Worm (Caenorhabditis elegans) whole organism, L1 larva: ENCODE results near the gene F21D5.5.

Experiments
- C16A3.4 ChIP-seq: fragments of 150-350 bp; optimal IDR thresholded peaks from 2 replicates; lab custom pipeline; 2014; ENCODE audit warnings: missing biosample characterization, missing genetic modification characterization
- C34B4.2 ChIP-seq: sonication (generic microtip); optimal IDR thresholded peaks from 2 replicates; lab custom pipeline; 2017; ENCODE audit warnings: mild to moderate bottlenecking, missing genetic modification characterization, missing compliant biosample characterization
- aha-1 ChIP-seq: fragments of 150-350 bp; optimal IDR thresholded peaks from 2 replicates; lab custom pipeline; 2014; ENCODE audit warnings: missing biosample characterization, missing genetic modification characterization
- ceh-63 ChIP-seq: fragments of 200-800 bp; sonication (Bioruptor generic); optimal IDR thresholded peaks from 2 replicates; lab custom pipeline; 2018; ENCODE audit warnings: mild to moderate bottlenecking, missing genetic modification characterization, missing compliant biosample characterization
- ceh-8 ChIP-seq: fragments of 200-800 bp; sonication (Bioruptor generic); optimal IDR thresholded peaks from 2 replicates; lab custom pipeline; 2018; ENCODE audit warnings: mild to moderate bottlenecking, missing genetic modification characterization, moderate library complexity, missing compliant biosample characterization
- ceh-82 ChIP-seq, 3 experiments: fragments of 150-350 bp in 1 of 3; sonication (generic microtip) in 2 of 3; optimal IDR thresholded peaks; 2 replicates each; lab custom pipeline; 2014 to 2017; ENCODE audit warnings: missing biosample characterization in 3 of 3, missing genetic modification characterization in 3 of 3
- dsc-1 ChIP-seq: sonication (generic microtip); optimal IDR thresholded peaks from 2 replicates; lab custom pipeline; 2016; ENCODE audit warnings: mild to moderate bottlenecking, missing genetic modification characterization, missing compliant biosample characterization
- efl-1 ChIP-seq, 4 experiments: fragments of 150-350 bp; optimal IDR thresholded peaks in 3 of 4; peaks in 1 of 4; 1 replicate in 1 of 4; 2 replicates in 3 of 4; lab custom pipeline; 2014; ENCODE audit warnings: missing biosample characterization in 2 of 4, missing genetic modification characterization in 2 of 4, missing genetic modification reagents in 2 of 4
- elt-2 ChIP-seq: sonication (generic microtip); optimal IDR thresholded peaks from 2 replicates; lab custom pipeline; 2016; ENCODE audit warnings: missing genetic modification characterization, mild to moderate bottlenecking, inconsistent platforms, missing compliant biosample characterization, missing genetic modification reagents
- elt-3 ChIP-seq, 6 experiments: fragments of 150-350 bp in 1 of 6; sonication (generic microtip); optimal IDR thresholded peaks; 2 replicates each; lab custom pipeline; 2017 to 2018; ENCODE audit warnings: missing biosample characterization in 6 of 6, missing genetic modification characterization in 6 of 6, inconsistent platforms in 1 of 6
- fkh-10 ChIP-seq: sonication (generic microtip); optimal IDR thresholded peaks from 2 replicates; lab custom pipeline; 2017; ENCODE audit warnings: missing biosample characterization, missing genetic modification reagents, missing genetic modification characterization
- hpl-2 ChIP-seq: fragments of 150-350 bp; optimal IDR thresholded peaks from 2 replicates; lab custom pipeline; 2014; ENCODE audit warnings: missing biosample characterization, missing genetic modification reagents, missing genetic modification characterization
- irx-1 ChIP-seq: sonication (generic microtip); optimal IDR thresholded peaks from 2 replicates; lab custom pipeline; 2016; ENCODE audit warnings: missing genetic modification characterization, missing compliant biosample characterization
- isw-1 ChIP-seq: fragments of 200-800 bp; sonication (Bioruptor generic); IDR thresholded peaks from 2 replicates; pipeline ENCODE4 v1.3.6; 2022; ENCODE audit warnings: missing genetic modification characterization, missing compliant biosample characterization
- jun-1 ChIP-seq: fragments of 150-350 bp; optimal IDR thresholded peaks from 2 replicates; lab custom pipeline; 2014; ENCODE audit warnings: missing biosample characterization, missing genetic modification reagents, missing genetic modification characterization
- lin-13 ChIP-seq: fragments of 150-350 bp; optimal IDR thresholded peaks from 2 replicates; lab custom pipeline; 2014; ENCODE audit warnings: missing biosample characterization, missing genetic modification reagents, missing genetic modification characterization
- lin-14 ChIP-seq: fragments of 200-800 bp; sonication (Bioruptor generic); optimal IDR thresholded peaks from 2 replicates; lab custom pipeline; 2018; ENCODE audit warnings: mild to moderate bottlenecking, missing genetic modification characterization, moderate library complexity, missing compliant biosample characterization
- lin-15B ChIP-seq: fragments of 150-350 bp; sonication (generic microtip); optimal IDR thresholded peaks from 3 replicates; lab custom pipeline; 2014; ENCODE audit warnings: missing biosample characterization, missing genetic modification characterization
- lin-39 ChIP-seq: fragments of 150-350 bp; optimal IDR thresholded peaks from 2 replicates; lab custom pipeline; 2014; ENCODE audit warnings: missing biosample characterization, missing genetic modification reagents, missing genetic modification characterization
- mdl-1 ChIP-seq, 2 experiments: fragments of 150-350 bp; optimal IDR thresholded peaks; 2 replicates each; lab custom pipeline; 2014 to 2017; ENCODE audit warnings: missing biosample characterization in 2 of 2, missing genetic modification characterization in 2 of 2, inconsistent platforms in 1 of 2
- mep-1 ChIP-seq: fragments of 150-350 bp; optimal IDR thresholded peaks from 2 replicates; lab custom pipeline; 2014; ENCODE audit warnings: missing biosample characterization, missing genetic modification characterization
- nhr-12 ChIP-seq: sonication (generic microtip); optimal IDR thresholded peaks from 2 replicates; lab custom pipeline; 2017; ENCODE audit warnings: missing biosample characterization, missing genetic modification characterization
- nhr-19 ChIP-seq: fragments of 200-800 bp; sonication (Bioruptor generic); conservative IDR thresholded peaks from 2 replicates; pipeline ENCODE4 v1.3.6; 2022; ENCODE audit warnings: missing genetic modification characterization, missing compliant biosample characterization
- nhr-237 ChIP-seq: fragments of 150-350 bp; optimal IDR thresholded peaks from 2 replicates; lab custom pipeline; 2014; ENCODE audit warnings: missing biosample characterization, missing genetic modification characterization
- nhr-47 ChIP-seq: sonication (generic microtip); optimal IDR thresholded peaks from 2 replicates; lab custom pipeline; 2016; ENCODE audit warnings: mild to moderate bottlenecking, missing genetic modification characterization, moderate library complexity, missing compliant biosample characterization
- nhr-71 ChIP-seq: sonication (generic microtip); optimal IDR thresholded peaks from 2 replicates; lab custom pipeline; 2016; ENCODE audit warnings: mild to moderate bottlenecking, missing genetic modification characterization, moderate library complexity, missing compliant biosample characterization
- nhr-77 ChIP-seq: fragments of 150-350 bp; optimal IDR thresholded peaks from 2 replicates; lab custom pipeline; 2014; ENCODE audit warnings: missing biosample characterization, missing genetic modification characterization
- nhr-85 ChIP-seq: sonication (generic microtip); peaks from one replicate; lab custom pipeline; 2016; ENCODE audit warnings: missing genetic modification characterization, inconsistent platforms, missing compliant biosample characterization
- pag-3 ChIP-seq: sonication (generic microtip); optimal IDR thresholded peaks from 2 replicates; lab custom pipeline; 2017; ENCODE audit warnings: missing genetic modification characterization, mild to moderate bottlenecking, missing compliant biosample characterization, antibody characterized with exemption, borderline replicate concordance; ENCODE audit not compliant: insufficient read depth
- pqm-1 ChIP-seq: sonication (generic microtip); optimal IDR thresholded peaks from 3 replicates; lab custom pipeline; 2017; ENCODE audit warnings: missing biosample characterization, missing genetic modification characterization
- rnt-1 ChIP-seq: sonication (generic microtip); optimal IDR thresholded peaks from 2 replicates; lab custom pipeline; 2016; ENCODE audit warnings: mild to moderate bottlenecking, missing genetic modification characterization, moderate library complexity, missing compliant biosample characterization
- skn-1 ChIP-seq: fragments of 150-350 bp; optimal IDR thresholded peaks from 2 replicates; lab custom pipeline; 2014; ENCODE audit warnings: missing biosample characterization, missing genetic modification characterization
- snpc-4 ChIP-seq: fragments of 150-350 bp; optimal IDR thresholded peaks from 2 replicates; lab custom pipeline; 2014; ENCODE audit warnings: missing biosample characterization, missing genetic modification characterization
- snu-23 ChIP-seq: sonication (generic microtip); optimal IDR thresholded peaks from 2 replicates; lab custom pipeline; 2016; ENCODE audit warnings: missing genetic modification characterization, missing compliant biosample characterization
- sup-37 ChIP-seq: fragments of 200-800 bp; sonication (Bioruptor generic); optimal IDR thresholded peaks from 2 replicates; lab custom pipeline; 2018; ENCODE audit warnings: mild to moderate bottlenecking, missing genetic modification characterization, missing compliant biosample characterization
- swsn-7 ChIP-seq: sonication (generic microtip); optimal IDR thresholded peaks from 2 replicates; lab custom pipeline; 2016; ENCODE audit warnings: missing genetic modification characterization, missing compliant biosample characterization
- tlp-1 ChIP-seq: fragments of 150-350 bp; optimal IDR thresholded peaks from 2 replicates; lab custom pipeline; 2014; ENCODE audit warnings: missing biosample characterization, missing genetic modification characterization
- unc-130 ChIP-seq: fragments of 150-350 bp; optimal IDR thresholded peaks from 2 replicates; lab custom pipeline; 2017; ENCODE audit warnings: missing biosample characterization, missing genetic modification characterization, inconsistent platforms
- xbp-1 ChIP-seq: sonication (generic microtip); optimal IDR thresholded peaks from 2 replicates; lab custom pipeline; 2016; ENCODE audit warnings: missing genetic modification characterization, missing compliant biosample characterization
- ztf-11 ChIP-seq, 2 experiments: sonication (generic microtip); optimal IDR thresholded peaks; 2 replicates each; lab custom pipeline; 2016 to 2017; ENCODE audit warnings: missing genetic modification characterization in 2 of 2, missing biosample characterization in 1 of 2, missing compliant biosample characterization in 1 of 2
- ztf-4 ChIP-seq: fragments of 150-350 bp; optimal IDR thresholded peaks from 2 replicates; lab custom pipeline; 2014; ENCODE audit warnings: missing biosample characterization, missing genetic modification characterization

The F21D5.5 gene

DNA sequence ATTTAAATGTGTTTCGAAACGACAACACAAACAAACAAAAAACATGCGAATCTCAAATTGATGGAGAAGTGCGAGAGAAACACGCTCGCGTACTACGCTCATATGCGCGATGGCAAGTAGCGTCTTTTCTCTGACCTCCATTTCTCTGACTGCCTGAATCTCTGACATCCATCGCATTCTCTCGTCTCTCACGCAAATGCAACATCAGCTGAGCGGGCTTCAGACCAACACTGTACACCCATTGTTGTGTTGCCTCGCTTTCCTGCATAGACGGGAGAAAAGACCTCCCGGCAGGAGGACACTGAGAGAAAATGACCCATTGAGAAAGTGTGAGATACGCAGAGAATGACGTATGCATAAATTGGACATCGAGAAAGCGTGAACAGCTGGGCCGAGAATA is 43.0 kb upstream of the F21D5.5 start (continued):
- TF ChIP-seq ztf-11 (tag; optimal IDR thresholded peaks at IDR 0.05; lab: Kevin White, UChicago) (peak in 1 of 2 experiments; percentile 31), elt-2 (peak; percentile 43), nhr-47 (peak; percentile 68), hpl-2 (GFP tag; lab: Kevin White, UChicago) (peak; percentile 46), isw-1 (GFP tag; lab: Robert Waterston, UW) (peak; percentile 15; the same call in 1 of the 2 replicates), nhr-77 (tag; lab: Kevin White, UChicago) (peak; percentile 75), mdl-1 (tag; optimal IDR thresholded peaks at IDR 0.05; lab: Kevin White, UChicago) (peak in 1 of 2 experiments; percentile 85), lin-13 (GFP tag; lab: Kevin White, UChicago) (peak; percentile 39), lin-14 (peak; percentile 97), ztf-4 (tag; lab: Kevin White, UChicago) (peak; percentile 47), C34B4.2 (tag; lab: Kevin White, UChicago) (no peak), ceh-63 (no peak), skn-1 (tag; lab: Kevin White, UChicago) (peak; percentile 49), snu-23 (peak; percentile 84), nhr-71 (tag; lab: Kevin White, UChicago) (peak; percentile 86), pag-3 (tag; lab: Kevin White, UChicago) (peak; percentile 78), irx-1 (tag; lab: Kevin White, UChicago) (peak; percentile 62), nhr-12 (no peak), nhr-19 (GFP tag; lab: Robert Waterston, UW) (peak; percentile 62), tlp-1 (tag; lab: Kevin White, UChicago) (no peak), jun-1 (peak; percentile 75), rnt-1 (peak; percentile 62), pqm-1 (tag; lab: Kevin White, UChicago) (no peak), dsc-1 (tag; lab: Kevin White, UChicago) (peak; percentile 27), mep-1 (tag; lab: Kevin White, UChicago) (peak; percentile 80), nhr-237 (peak; percentile 32), sup-37 (no peak), C16A3.4 (tag; lab: Kevin White, UChicago) (peak; percentile 83), swsn-7 (tag; lab: Kevin White, UChicago) (peak; percentile 56), elt-3 (tag; optimal IDR thresholded peaks at IDR 0.05; lab: Kevin White, UChicago) (peak in 2 of 6 experiments; percentile 35 to 56), ceh-82 (tag; optimal IDR thresholded peaks at IDR 0.05; lab: Kevin White, UChicago) (peak; percentile 7 to 70 (median 18)), snpc-4 (peak; percentile 23), unc-130 (tag; lab: Kevin White, UChicago) (no peak), xbp-1 (tag; lab: Kevin White, UChicago) (peak; percentile 61), nhr-85 (tag; lab: Kevin White, UChicago) (peak; percentile 99), ceh-8 (no peak), fkh-10 (GFP tag; lab: Kevin White, UChicago) (no peak), efl-1 (optimal IDR thresholded peaks at IDR 0.05; lab: Kevin White, UChicago) (peak; percentile 68 to 70), efl-1 (GFP tag; optimal IDR thresholded peaks at IDR 0.05 in 1 of 2; lab: Kevin White, UChicago) (peak; percentile 32 to 94)

DNA sequence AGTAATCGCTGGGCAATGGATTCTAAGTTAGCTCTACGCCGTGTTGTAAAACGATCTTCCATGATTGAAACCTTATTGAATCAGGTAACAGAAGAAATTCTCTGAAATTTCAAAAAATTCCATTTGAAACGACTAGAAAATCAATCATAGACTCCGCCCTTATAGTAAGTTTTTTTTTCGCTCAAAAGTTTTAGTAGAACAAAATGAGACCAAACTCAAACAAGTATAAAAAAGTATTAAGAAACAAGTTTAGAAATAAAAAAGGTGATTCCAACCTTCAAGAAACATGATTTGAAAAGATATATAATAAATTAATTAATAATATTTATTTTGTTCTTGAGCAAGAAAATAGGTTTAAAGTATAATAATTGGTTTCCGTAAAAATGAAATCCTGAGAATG is 38.9 kb upstream of the F21D5.5 start, which contains the start of gene C33D9.6:
TSS of gene C33D9.6 (minus strand) at position 101 of the 400 bp plus-strand sequence.
- TF ChIP-seq lin-15B, result no peak
- no peak for TF ChIP-seq hpl-2 (GFP tag; lab: Kevin White, UChicago)
- TF ChIP-seq irx-1 (tag; lab: Kevin White, UChicago), result no peak
- TF ChIP-seq lin-39 (tag; lab: Kevin White, UChicago), result no peak
- no peak for TF ChIP-seq ceh-82 (tag; optimal IDR thresholded peaks at IDR 0.05; lab: Kevin White, UChicago)
- TF ChIP-seq aha-1, result no peak
